Worm (Caenorhabditis elegans) whole organism, young adult: ENCODE measurements around the gene acs-11.

ENCODE experiments used
- B0019.2 ChIP-seq: fragments of 200-800 bp; sonication (Bioruptor generic); conservative IDR thresholded peaks from 2 replicates; pipeline ENCODE4 v1.3.6; 2022; ENCODE audit warnings: missing genetic modification reagents, missing genetic modification characterization, missing compliant biosample characterization
- F10E7.11 ChIP-seq: sonication (generic microtip); optimal IDR thresholded peaks from 2 replicates; lab custom pipeline; 2017; ENCODE audit warnings: mild to moderate bottlenecking, missing genetic modification characterization, moderate library complexity, missing compliant biosample characterization
- F33H1.4 ChIP-seq: fragments of 200-800 bp; sonication (Bioruptor generic); IDR thresholded peaks from 2 replicates; pipeline ENCODE4 v1.3.6; 2022; ENCODE audit warnings: missing genetic modification reagents, missing genetic modification characterization, missing compliant biosample characterization
- F52B5.7 ChIP-seq: sonication (generic microtip); optimal IDR thresholded peaks from 2 replicates; lab custom pipeline; 2016; ENCODE audit warnings: mild to moderate bottlenecking, missing genetic modification characterization, missing compliant biosample characterization
- F57A8.1 ChIP-seq: fragments of 200-800 bp; sonication (Bioruptor generic); optimal IDR thresholded peaks from 2 replicates; lab custom pipeline; 2018; ENCODE audit warnings: mild to moderate bottlenecking, missing genetic modification characterization, moderate library complexity, missing compliant biosample characterization
- F57C9.4 ChIP-seq: sonication (generic microtip); optimal IDR thresholded peaks from 2 replicates; lab custom pipeline; 2017; ENCODE audit warnings: mild to moderate bottlenecking, missing genetic modification characterization, missing compliant biosample characterization
- K11D2.4 ChIP-seq: fragments of 200-800 bp; sonication (Bioruptor generic); IDR thresholded peaks from 2 replicates; pipeline ENCODE4 v1.3.6; 2022; ENCODE audit warnings: missing genetic modification reagents, missing genetic modification characterization, missing compliant biosample characterization
- K12H6.12 ChIP-seq: fragments of 200-800 bp; sonication (Bioruptor generic); optimal IDR thresholded peaks from 2 replicates; lab custom pipeline; 2018; ENCODE audit warnings: mild to moderate bottlenecking, missing genetic modification characterization, missing compliant biosample characterization
- Y56A3A.18 ChIP-seq: fragments of 200-800 bp; sonication (Bioruptor generic); IDR thresholded peaks from 2 replicates; pipeline ENCODE4 v1.3.6; 2022; ENCODE audit warnings: missing genetic modification reagents, missing genetic modification characterization, missing compliant biosample characterization
- Y79H2A.3 ChIP-seq: fragments of 200-800 bp; sonication (Bioruptor generic); conservative IDR thresholded peaks from 2 replicates; pipeline ENCODE4 v1.3.6; 2022; ENCODE audit warnings: missing genetic modification reagents, missing genetic modification characterization, missing compliant biosample characterization
- ZK185.1 ChIP-seq: sonication (generic microtip); optimal IDR thresholded peaks from 2 replicates; lab custom pipeline; 2016; ENCODE audit warnings: mild to moderate bottlenecking, missing genetic modification characterization, missing compliant biosample characterization; ENCODE audit not compliant: poor library complexity, severe bottlenecking
- ama-1 ChIP-seq, 3 experiments: fragments of 150-350 bp in 1 of 3; sonication (generic microtip) in 2 of 3; optimal IDR thresholded peaks; 2 replicates each; lab custom pipeline; 2014 to 2018; ENCODE audit warnings: missing biosample characterization in 2 of 3, missing genetic modification characterization in 2 of 3, missing genetic modification reagents in 2 of 3
- aptf-3 ChIP-seq: fragments of 200-800 bp; sonication (Bioruptor generic); IDR thresholded peaks from 2 replicates; pipeline ENCODE4 v1.3.6; 2022; ENCODE audit warnings: missing genetic modification characterization, missing compliant biosample characterization
- athp-1 ChIP-seq: sonication (generic microtip); optimal IDR thresholded peaks from 2 replicates; lab custom pipeline; 2017; ENCODE audit warnings: mild to moderate bottlenecking, missing genetic modification characterization, missing compliant biosample characterization
- attf-3 ChIP-seq: fragments of 200-800 bp; sonication (Bioruptor generic); conservative IDR thresholded peaks from 2 replicates; pipeline ENCODE4 v1.3.6; 2022; ENCODE audit warnings: missing genetic modification reagents, missing genetic modification characterization, missing compliant biosample characterization
- bed-2 ChIP-seq: fragments of 200-800 bp; sonication (Bioruptor generic); IDR thresholded peaks from 2 replicates; pipeline ENCODE4 v1.3.6; 2022; ENCODE audit warnings: missing genetic modification reagents, missing genetic modification characterization, missing compliant biosample characterization
- ceh-100 ChIP-seq: fragments of 200-800 bp; sonication (Bioruptor generic); IDR thresholded peaks from 2 replicates; pipeline ENCODE4 v1.3.6; 2022; ENCODE audit warnings: missing genetic modification reagents, missing genetic modification characterization, missing compliant biosample characterization
- ceh-27 ChIP-seq: fragments of 200-800 bp; sonication (Bioruptor generic); optimal IDR thresholded peaks from 2 replicates; lab custom pipeline; 2018; ENCODE audit warnings: mild to moderate bottlenecking, missing genetic modification characterization, moderate library complexity, missing compliant biosample characterization
- ceh-40 ChIP-seq: fragments of 200-800 bp; sonication (Bioruptor generic); IDR thresholded peaks from 2 replicates; pipeline ENCODE4 v1.3.6; 2022; ENCODE audit warnings: missing genetic modification characterization, missing compliant biosample characterization
- dox-1 ChIP-seq: fragments of 200-800 bp; sonication (Bioruptor generic); IDR thresholded peaks from 2 replicates; pipeline ENCODE4 v1.3.6; 2022; ENCODE audit warnings: missing genetic modification reagents, missing genetic modification characterization, missing compliant biosample characterization
- dpl-1 ChIP-seq: fragments of 150-350 bp; optimal IDR thresholded peaks from 2 replicates; lab custom pipeline; 2014; ENCODE audit warnings: missing biosample characterization, missing genetic modification reagents, missing genetic modification characterization
- efl-1 ChIP-seq: fragments of 150-350 bp; optimal IDR thresholded peaks from 2 replicates; lab custom pipeline; 2014; ENCODE audit warnings: missing biosample characterization, missing genetic modification reagents, missing genetic modification characterization
- hmg-1.2 ChIP-seq: fragments of 200-800 bp; sonication (Bioruptor generic); IDR thresholded peaks from 2 replicates; pipeline ENCODE4 v1.3.6; 2022; ENCODE audit warnings: missing genetic modification reagents, missing genetic modification characterization, missing compliant biosample characterization
- hmg-20 ChIP-seq: fragments of 200-800 bp; sonication (Bioruptor generic); IDR thresholded peaks from 2 replicates; pipeline ENCODE4 v1.3.6; 2022; ENCODE audit warnings: missing genetic modification reagents, missing genetic modification characterization, missing compliant biosample characterization
- lin-35 ChIP-seq, 3 experiments: fragments of 150-350 bp in 2 of 3; sonication (generic microtip) in 1 of 3; optimal IDR thresholded peaks; 2 replicates each; lab custom pipeline; 2014 to 2018; ENCODE audit warnings: missing biosample characterization in 3 of 3, missing genetic modification characterization in 3 of 3, missing genetic modification reagents in 3 of 3
- lin-54 ChIP-seq: fragments of 200-800 bp; sonication (Bioruptor generic); optimal IDR thresholded peaks from 2 replicates; lab custom pipeline; 2018; ENCODE audit warnings: mild to moderate bottlenecking, missing genetic modification characterization, missing compliant biosample characterization
- lir-1 ChIP-seq: fragments of 200-800 bp; sonication (Bioruptor generic); conservative IDR thresholded peaks from 2 replicates; pipeline ENCODE4 v1.3.6; 2022; ENCODE audit warnings: missing genetic modification reagents, missing genetic modification characterization, missing compliant biosample characterization
- madf-6 ChIP-seq: fragments of 200-800 bp; sonication (Bioruptor generic); IDR thresholded peaks from 2 replicates; pipeline ENCODE4 v1.3.6; 2022; ENCODE audit warnings: missing genetic modification reagents, missing genetic modification characterization, missing compliant biosample characterization
- mcd-1 ChIP-seq: fragments of 200-800 bp; sonication (Bioruptor generic); IDR thresholded peaks from 2 replicates; pipeline ENCODE4 v1.3.6; 2022; ENCODE audit warnings: missing genetic modification reagents, missing genetic modification characterization, missing compliant biosample characterization
- mel-28 ChIP-seq: sonication (generic microtip); optimal IDR thresholded peaks from 2 replicates; lab custom pipeline; 2016; ENCODE audit warnings: borderline replicate concordance, mild to moderate bottlenecking, missing genetic modification characterization, missing compliant biosample characterization
- nfyb-1 ChIP-seq: fragments of 200-800 bp; sonication (Bioruptor generic); IDR thresholded peaks from 2 replicates; pipeline ENCODE4 v1.3.6; 2022; ENCODE audit warnings: missing genetic modification reagents, missing genetic modification characterization, missing compliant biosample characterization
- rec-8 ChIP-seq, 2 experiments: sonication (generic microtip); optimal IDR thresholded peaks; 2 replicates each; lab custom pipeline; 2016; ENCODE audit warnings: mild to moderate bottlenecking in 2 of 2, missing genetic modification characterization in 2 of 2, missing genetic modification reagents in 2 of 2, missing genotype in 2 of 2, missing biosample characterization in 1 of 2, missing compliant biosample characterization in 1 of 2, moderate library complexity in 1 of 2
- snpc-1.1 ChIP-seq: sonication (generic microtip); optimal IDR thresholded peaks from 2 replicates; lab custom pipeline; 2017; ENCODE audit warnings: missing genetic modification characterization, mild to moderate bottlenecking, missing compliant biosample characterization, antibody characterized with exemption, moderate library complexity, missing genotype, missing genetic modification reagents; ENCODE audit not compliant: insufficient read depth
- snpc-1.3 ChIP-seq: sonication (generic microtip); optimal IDR thresholded peaks from 2 replicates; lab custom pipeline; 2017; ENCODE audit warnings: missing genetic modification characterization, mild to moderate bottlenecking, missing compliant biosample characterization, antibody characterized with exemption, moderate library complexity, missing genotype, missing genetic modification reagents; ENCODE audit not compliant: insufficient read depth
- snpc-4 ChIP-seq, 5 experiments: fragments of 150-350 bp in 1 of 5; sonication (generic microtip) in 4 of 5; optimal IDR thresholded peaks; 2 replicates each; lab custom pipeline; 2014 to 2018; ENCODE audit warnings: missing genetic modification characterization in 5 of 5, missing biosample characterization in 3 of 5, antibody characterized with exemption in 2 of 5, mild to moderate bottlenecking in 2 of 5, missing compliant biosample characterization in 2 of 5, missing genotype in 2 of 5, moderate library complexity in 2 of 5, missing genetic modification reagents in 1 of 5
- tlf-1 ChIP-seq: fragments of 200-800 bp; sonication (Bioruptor generic); optimal IDR thresholded peaks from 2 replicates; lab custom pipeline; 2018; ENCODE audit warnings: mild to moderate bottlenecking, missing genetic modification characterization, missing compliant biosample characterization
- unc-130 ChIP-seq: sonication (generic microtip); optimal IDR thresholded peaks from 2 replicates; lab custom pipeline; 2016; ENCODE audit warnings: missing genetic modification reagents, missing genetic modification characterization, missing compliant biosample characterization
- xnd-1 ChIP-seq: sonication (generic microtip); optimal IDR thresholded peaks from 2 replicates; lab custom pipeline; 2016; ENCODE audit warnings: missing genotype, missing genetic modification reagents, missing genetic modification characterization, missing compliant biosample characterization
- ztf-28 ChIP-seq: fragments of 200-800 bp; sonication (Bioruptor generic); IDR thresholded peaks from 2 replicates; pipeline ENCODE4 v1.3.6; 2022; ENCODE audit warnings: missing genetic modification reagents, missing genetic modification characterization, missing compliant biosample characterization
- ztf-3 ChIP-seq: fragments of 200-800 bp; sonication (Bioruptor generic); optimal IDR thresholded peaks from 2 replicates; lab custom pipeline; 2018; ENCODE audit warnings: mild to moderate bottlenecking, missing genetic modification characterization, missing compliant biosample characterization

acs-11 gene

ce11 chrII:4786181-4786580 lies 44.2 kb downstream of the acs-11 start, which contains the start of gene msp-3:
Gene msp-3 (minus strand): TSS chrII:4786281.
- TF ChIP-seq F57A8.1 (GFP tag; lab: Kevin White, UChicago) (no peak), efl-1 (GFP tag; lab: Kevin White, UChicago) (no peak), Y56A3A.18 (GFP tag; lab: Robert Waterston, UW) (no peak)

- no peak for TF ChIP-seq lin-35 (GFP tag; optimal IDR thresholded peaks at IDR 0.05; lab: Kevin White, UChicago)
- no peak for TF ChIP-seq snpc-1.1 (tag; lab: Kevin White, UChicago)
- no peak for TF ChIP-seq athp-1 (tag; lab: Kevin White, UChicago)
- no peak for TF ChIP-seq B0019.2
- no peak for TF ChIP-seq K12H6.12 (tag; lab: Kevin White, UChicago)
- TF ChIP-seq ztf-28: no peak
- no peak for TF ChIP-seq F10E7.11 (tag; lab: Kevin White, UChicago)
- no peak for TF ChIP-seq ztf-3
- TF ChIP-seq mel-28 (tag; lab: Kevin White, UChicago): no peak
- no peak for TF ChIP-seq F52B5.7
Measured at ce11 chrII:4789835-4790343, 48.0 kb downstream of the acs-11 start, which contains the start of gene F26G1.15. Gene F26G1.15 (plus strand): TSS chrII:4790293.

- TF ChIP-seq ceh-100 (GFP tag; lab: Robert Waterston, UW) (no peak), attf-3 (GFP tag; lab: Robert Waterston, UW) (peak; percentile 85), unc-130 (GFP tag; lab: Kevin White, UChicago) (no peak), mel-28 (tag; lab: Kevin White, UChicago) (no peak), snpc-1.3 (tag; lab: Kevin White, UChicago) (no peak), ama-1 (optimal IDR thresholded peaks at IDR 0.05; lab: Kevin White, UChicago) (no peak), ama-1 (GFP tag; optimal IDR thresholded peaks at IDR 0.05; lab: Kevin White, UChicago) (no peak)
Measured at ce11 chrII:4790687-4791086, 48.8 kb downstream of the acs-11 start.

- TF ChIP-seq mcd-1 (GFP tag; lab: Robert Waterston, UW) (peak; percentile 70), lin-54 (GFP tag; lab: Kevin White, UChicago) (peak; percentile 82), ceh-27 (GFP tag; lab: Kevin White, UChicago) (peak; percentile 77), F10E7.11 (tag; lab: Kevin White, UChicago) (peak; percentile 1), dox-1 (GFP tag; lab: Robert Waterston, UW) (peak; percentile 54; the same call in 1 of the 2 replicates), ZK185.1 (tag; lab: Kevin White, UChicago) (peak; percentile 84), ceh-40 (GFP tag; lab: Robert Waterston, UW) (no peak), bed-2 (GFP tag; lab: Robert Waterston, UW) (peak; percentile 60; the same call in 1 of the 2 replicates), dpl-1 (GFP tag; lab: Kevin White, UChicago) (peak; percentile 42), B0019.2 (no peak), F57C9.4 (no peak), F33H1.4 (GFP tag; lab: Robert Waterston, UW) (peak; percentile 55), madf-6 (peak; percentile 68), F52B5.7 (no peak), K11D2.4 (GFP tag; lab: Robert Waterston, UW) (peak; percentile 62), hmg-20 (0 out of 2 replicates have a peak, but pooled peaks have one; percentile 37), hmg-1.2 (GFP tag; lab: Robert Waterston, UW) (peak; percentile 27; the same call in 1 of the 2 replicates), snpc-4 (GFP tag; optimal IDR thresholded peaks at IDR 0.05; lab: Kevin White, UChicago) (no peak), snpc-4 (tag; optimal IDR thresholded peaks at IDR 0.05; lab: Kevin White, UChicago) (peak in 1 of 4 experiments; percentile 25), tlf-1 (GFP tag; lab: Kevin White, UChicago) (peak; percentile 6), K12H6.12 (tag; lab: Kevin White, UChicago) (peak; percentile 9), aptf-3 (GFP tag; lab: Robert Waterston, UW) (no peak), nfyb-1 (GFP tag; lab: Robert Waterston, UW) (peak; percentile 53; the same call in 1 of the 2 replicates), lin-35 (GFP tag; optimal IDR thresholded peaks at IDR 0.05; lab: Kevin White, UChicago) (peak in 1 of 3 experiments; percentile 86), Y79H2A.3 (GFP tag; lab: Robert Waterston, UW) (no peak), rec-8 (tag; optimal IDR thresholded peaks at IDR 0.05; lab: Kevin White, UChicago) (peak; percentile 49 to 82), xnd-1 (tag; lab: Kevin White, UChicago) (peak; percentile 22), lir-1 (peak; percentile 57; the same call in 1 of the 2 replicates)
Measured at ce11 chrII:4791272-4791671, 49.3 kb downstream of the acs-11 start, which contains the start of gene F26G1.1. Gene F26G1.1 (plus strand): TSS chrII:4791618.
